Worm (Caenorhabditis elegans) whole organism, L3 larva: Measurements from ENCODE around the gene K04A8.1.

Experiments
- R02D3.7 ChIP-seq: fragments of 150-350 bp; optimal IDR thresholded peaks from 2 replicates; lab custom pipeline; 2014; ENCODE audit warnings: missing biosample characterization, missing genetic modification characterization
- aly-2 ChIP-seq: fragments of 150-350 bp; optimal IDR thresholded peaks from 2 replicates; lab custom pipeline; 2014; ENCODE audit warnings: missing biosample characterization, missing genetic modification characterization
- ama-1 ChIP-seq: fragments of 150-350 bp; optimal IDR thresholded peaks from 2 replicates; lab custom pipeline; 2018
- ceh-16 ChIP-seq: sonication (generic microtip); optimal IDR thresholded peaks from 2 replicates; lab custom pipeline; 2017; ENCODE audit warnings: missing biosample characterization, missing genetic modification characterization
- ceh-28 ChIP-seq: fragments of 150-350 bp; optimal IDR thresholded peaks from 2 replicates; lab custom pipeline; 2014; ENCODE audit warnings: missing biosample characterization, missing genetic modification reagents, missing genetic modification characterization
- ceh-82 ChIP-seq: fragments of 150-350 bp; optimal IDR thresholded peaks from 2 replicates; lab custom pipeline; 2014; ENCODE audit warnings: missing biosample characterization, missing genetic modification characterization
- ceh-9 ChIP-seq: sonication (generic microtip); optimal IDR thresholded peaks from 2 replicates; lab custom pipeline; 2018; ENCODE audit warnings: missing biosample characterization, missing genetic modification characterization
- daf-12 ChIP-seq: fragments of 150-350 bp; optimal IDR thresholded peaks from 2 replicates; lab custom pipeline; 2014; ENCODE audit warnings: missing biosample characterization, missing genetic modification reagents, missing genetic modification characterization
- egl-27 ChIP-seq: sonication (generic microtip); optimal IDR thresholded peaks from 4 replicates; lab custom pipeline; 2017; ENCODE audit warnings: missing biosample characterization, missing genetic modification reagents, missing genetic modification characterization
- egl-5 ChIP-seq: fragments of 150-350 bp; optimal IDR thresholded peaks from 2 replicates; lab custom pipeline; 2017; ENCODE audit warnings: missing biosample characterization, missing genetic modification reagents, missing genetic modification characterization, inconsistent platforms
- elt-1 ChIP-seq: fragments of 150-350 bp; optimal IDR thresholded peaks from 2 replicates; lab custom pipeline; 2014; ENCODE audit warnings: missing biosample characterization, missing genetic modification characterization
- elt-2 ChIP-seq: sonication (generic microtip); optimal IDR thresholded peaks from 2 replicates; lab custom pipeline; 2016; ENCODE audit warnings: missing genetic modification reagents, mild to moderate bottlenecking, missing genetic modification characterization, missing compliant biosample characterization
- eor-1 ChIP-seq, 2 experiments: fragments of 150-350 bp; optimal IDR thresholded peaks; 2 replicates each; lab custom pipeline; 2014 to 2018; ENCODE audit warnings: missing biosample characterization in 2 of 2, missing genetic modification characterization in 2 of 2
- fkh-10 ChIP-seq: sonication (generic microtip); optimal IDR thresholded peaks from 2 replicates; lab custom pipeline; 2017; ENCODE audit warnings: missing biosample characterization, missing genetic modification reagents, missing genetic modification characterization
- fkh-2 ChIP-seq: fragments of 150-350 bp; optimal IDR thresholded peaks from 2 replicates; lab custom pipeline; 2014; ENCODE audit warnings: missing biosample characterization, missing genetic modification reagents, missing genetic modification characterization
- fos-1 ChIP-seq: fragments of 150-350 bp; optimal IDR thresholded peaks from 2 replicates; lab custom pipeline; 2014; ENCODE audit warnings: missing biosample characterization, missing genetic modification characterization
- hmg-11 ChIP-seq: sonication (generic microtip); optimal IDR thresholded peaks from 2 replicates; lab custom pipeline; 2016; ENCODE audit warnings: missing genetic modification characterization, missing compliant biosample characterization
- jun-1 ChIP-seq: fragments of 150-350 bp; optimal IDR thresholded peaks from 2 replicates; lab custom pipeline; 2014; ENCODE audit warnings: missing biosample characterization, missing genetic modification reagents, missing genetic modification characterization
- lin-15B ChIP-seq: fragments of 150-350 bp; optimal IDR thresholded peaks from 2 replicates; lab custom pipeline; 2014; ENCODE audit warnings: missing biosample characterization, missing genetic modification characterization
- lin-39 ChIP-seq: fragments of 150-350 bp; optimal IDR thresholded peaks from 2 replicates; lab custom pipeline; 2018; ENCODE audit warnings: missing biosample characterization, missing genetic modification reagents, missing genetic modification characterization
- lsy-12 ChIP-seq: sonication (generic microtip); optimal IDR thresholded peaks from 2 replicates; lab custom pipeline; 2016; ENCODE audit warnings: mild to moderate bottlenecking, missing genetic modification characterization, missing compliant biosample characterization
- mml-1 ChIP-seq: fragments of 150-350 bp; sonication (generic microtip); optimal IDR thresholded peaks from 3 replicates; lab custom pipeline; 2014; ENCODE audit warnings: missing biosample characterization, missing genetic modification characterization
- nfya-1 ChIP-seq: sonication (generic microtip); optimal IDR thresholded peaks from 2 replicates; lab custom pipeline; 2017; ENCODE audit warnings: missing genetic modification characterization, mild to moderate bottlenecking, missing compliant biosample characterization, antibody characterized with exemption, moderate library complexity; ENCODE audit not compliant: insufficient read depth
- nhr-11 ChIP-seq: fragments of 150-350 bp; optimal IDR thresholded peaks from 2 replicates; lab custom pipeline; 2014; ENCODE audit warnings: missing biosample characterization, missing genetic modification characterization
- nhr-12 ChIP-seq: fragments of 150-350 bp; optimal IDR thresholded peaks from 2 replicates; lab custom pipeline; 2014; ENCODE audit warnings: missing biosample characterization, missing genetic modification characterization
- nhr-23 ChIP-seq: fragments of 150-350 bp; optimal IDR thresholded peaks from 2 replicates; lab custom pipeline; 2014; ENCODE audit warnings: missing biosample characterization, missing genetic modification reagents, missing genetic modification characterization
- nhr-237 ChIP-seq: fragments of 150-350 bp; optimal IDR thresholded peaks from 2 replicates; lab custom pipeline; 2014; ENCODE audit warnings: missing biosample characterization, missing genetic modification characterization
- nhr-25 ChIP-seq: sonication (generic microtip); optimal IDR thresholded peaks from 2 replicates; lab custom pipeline; 2017; ENCODE audit warnings: missing biosample characterization, missing genetic modification characterization
- nhr-28 ChIP-seq: fragments of 150-350 bp; optimal IDR thresholded peaks from 2 replicates; lab custom pipeline; 2014; ENCODE audit warnings: missing biosample characterization, missing genetic modification characterization
- nhr-43 ChIP-seq: sonication (generic microtip); optimal IDR thresholded peaks from 2 replicates; lab custom pipeline; 2016; ENCODE audit warnings: mild to moderate bottlenecking, missing genetic modification characterization, missing compliant biosample characterization; ENCODE audit not compliant: poor library complexity, severe bottlenecking
- nhr-76 ChIP-seq: fragments of 150-350 bp; sonication (generic microtip); optimal IDR thresholded peaks from 5 replicates; lab custom pipeline; 2014; ENCODE audit warnings: missing biosample characterization, missing genetic modification characterization
- nhr-77 ChIP-seq: fragments of 150-350 bp; optimal IDR thresholded peaks from 2 replicates; lab custom pipeline; 2014; ENCODE audit warnings: missing biosample characterization, missing genetic modification characterization
- pha-4 ChIP-seq: fragments of 150-350 bp; optimal IDR thresholded peaks from 2 replicates; lab custom pipeline; 2014; ENCODE audit warnings: missing biosample characterization, missing genetic modification reagents, missing genetic modification characterization
- pqm-1 ChIP-seq: fragments of 150-350 bp; optimal IDR thresholded peaks from 2 replicates; lab custom pipeline; 2017; ENCODE audit warnings: missing biosample characterization, missing genetic modification characterization, inconsistent platforms
- skn-1 ChIP-seq: fragments of 150-350 bp; optimal IDR thresholded peaks from 2 replicates; lab custom pipeline; 2014; ENCODE audit warnings: missing biosample characterization, missing genetic modification characterization
- snpc-4 ChIP-seq: fragments of 150-350 bp; optimal IDR thresholded peaks from 2 replicates; lab custom pipeline; 2014; ENCODE audit warnings: missing biosample characterization, missing genetic modification characterization
- tbx-2 ChIP-seq: sonication (generic microtip); optimal IDR thresholded peaks from 2 replicates; lab custom pipeline; 2016; ENCODE audit warnings: mild to moderate bottlenecking, missing genetic modification characterization, missing compliant biosample characterization
- unc-39 ChIP-seq: sonication (generic microtip); optimal IDR thresholded peaks from 4 replicates; lab custom pipeline; 2017; ENCODE audit warnings: missing biosample characterization, missing genetic modification characterization
- unc-62 ChIP-seq: fragments of 150-350 bp; sonication (generic microtip); optimal IDR thresholded peaks from 4 replicates; lab custom pipeline; 2014; ENCODE audit warnings: missing biosample characterization, missing genetic modification reagents, missing genetic modification characterization
- zag-1 ChIP-seq: fragments of 150-350 bp; optimal IDR thresholded peaks from 2 replicates; lab custom pipeline; 2014; ENCODE audit warnings: missing biosample characterization, missing genetic modification characterization
- ztf-11 ChIP-seq: fragments of 150-350 bp; optimal IDR thresholded peaks from 2 replicates; lab custom pipeline; 2014; ENCODE audit warnings: missing biosample characterization, missing genetic modification characterization
- ztf-4 ChIP-seq: fragments of 150-350 bp; optimal IDR thresholded peaks from 2 replicates; lab custom pipeline; 2014; ENCODE audit warnings: missing biosample characterization, missing genetic modification characterization

The K04A8.1 gene

DNA sequence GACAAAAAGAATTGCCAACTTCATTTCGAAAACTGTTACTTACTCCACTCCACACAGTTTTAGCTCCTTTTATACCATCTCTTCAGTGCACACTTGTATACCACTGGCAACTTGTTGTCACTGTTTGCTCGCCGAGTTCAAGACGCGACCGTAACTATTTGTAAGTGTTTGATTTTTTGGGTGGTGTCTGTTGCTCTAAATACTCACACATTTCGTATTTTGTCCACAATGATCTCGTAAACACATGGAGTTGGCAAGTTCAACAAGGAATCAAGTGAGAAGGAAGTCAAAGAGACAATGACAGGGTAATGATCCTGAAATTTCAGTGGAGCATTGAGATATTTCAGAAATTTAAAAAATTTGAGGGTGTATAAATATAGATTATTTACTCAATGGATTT lies 33.1 kb upstream of the K04A8.1 start, which contains the start of gene hpo-26:
Gene hpo-26, minus strand, starts transcription at position 31 of the 400 bp plus-strand sequence.
- TF ChIP-seq zag-1 (tag; lab: Kevin White, UChicago) (no peak), lin-15B (no peak), nhr-76 (no peak), ceh-28 (tag; lab: Kevin White, UChicago) (peak; percentile 3), pha-4 (tag; lab: Kevin White, UChicago) (peak; percentile 90)

DNA sequence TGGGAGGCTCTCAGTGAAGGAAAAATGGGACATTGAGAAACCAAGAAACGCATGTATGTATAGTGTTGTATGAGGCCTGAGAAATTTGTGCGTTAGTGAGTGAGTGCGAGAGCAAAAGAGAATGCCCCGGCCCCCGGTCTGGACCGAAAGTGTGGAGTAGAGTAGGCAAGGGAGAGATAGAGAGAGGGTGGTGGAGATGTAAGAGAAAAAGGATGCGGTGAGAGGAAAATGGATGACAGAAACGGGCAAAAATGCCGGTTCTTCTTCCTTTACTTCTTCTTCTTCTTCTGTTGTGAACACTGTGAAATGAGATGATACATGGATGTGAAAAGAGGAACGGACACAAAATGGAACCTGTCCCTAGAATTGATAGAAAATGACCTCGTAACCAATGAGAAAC lies 27.8 kb upstream of the K04A8.1 start:
- TF ChIP-seq daf-12 (tag; lab: Kevin White, UChicago) (no peak), nhr-12 (no peak), snpc-4 (tag; lab: Kevin White, UChicago) (no peak), egl-27 (tag; lab: Kevin White, UChicago) (no peak), fkh-2 (tag; lab: Kevin White, UChicago) (no peak), nhr-43 (no peak), ceh-28 (tag; lab: Kevin White, UChicago) (no peak), nhr-25 (tag; lab: Kevin White, UChicago) (no peak), aly-2 (tag; lab: Kevin White, UChicago) (no peak), ama-1 (lab: Kevin White, UChicago) (peak; percentile 38), elt-2 (no peak), nfya-1 (tag; lab: Kevin White, UChicago) (peak; percentile 40), zag-1 (tag; lab: Kevin White, UChicago) (no peak), pha-4 (tag; lab: Kevin White, UChicago) (peak; percentile 42), elt-1 (tag; lab: Kevin White, UChicago) (no peak), fos-1 (tag; lab: Kevin White, UChicago) (no peak), unc-62 (no peak), nhr-237 (tag; lab: Kevin White, UChicago) (no peak), skn-1 (no peak), nhr-23 (tag; lab: Kevin White, UChicago) (peak; percentile 3), lin-39 (tag; lab: Kevin White, UChicago) (peak; percentile 53), jun-1 (tag; lab: Kevin White, UChicago) (no peak), hmg-11 (tag; lab: Kevin White, UChicago) (peak; percentile 68), egl-5 (tag; lab: Kevin White, UChicago) (no peak), pqm-1 (tag; lab: Kevin White, UChicago) (no peak), fkh-10 (GFP tag; lab: Kevin White, UChicago) (no peak), lsy-12 (tag; lab: Kevin White, UChicago) (no peak)

- TF ChIP-seq jun-1 (tag; lab: Kevin White, UChicago), result no peak
- TF ChIP-seq egl-5 (tag; lab: Kevin White, UChicago), result no peak
- TF ChIP-seq fos-1 (tag; lab: Kevin White, UChicago), result no peak
- TF ChIP-seq nhr-43, result peak; percentile 51
- no peak for TF ChIP-seq ceh-9
- peak; percentile 84 for TF ChIP-seq nhr-23 (tag; lab: Kevin White, UChicago)
- no peak for TF ChIP-seq nhr-11 (tag; lab: Kevin White, UChicago)
- no peak for TF ChIP-seq elt-1 (tag; lab: Kevin White, UChicago)
- TF ChIP-seq nhr-25 (tag; lab: Kevin White, UChicago), result peak; percentile 65
- TF ChIP-seq nhr-77 (tag; lab: Kevin White, UChicago), result no peak
- TF ChIP-seq ceh-16, result no peak
- no peak for TF ChIP-seq skn-1
- TF ChIP-seq ztf-4, result no peak
- peak; percentile 14 for TF ChIP-seq ama-1 (lab: Kevin White, UChicago)
These were observed 24.3 kb upstream of the K04A8.1 start for ce11 chrV:6541875-6542274.

DNA sequence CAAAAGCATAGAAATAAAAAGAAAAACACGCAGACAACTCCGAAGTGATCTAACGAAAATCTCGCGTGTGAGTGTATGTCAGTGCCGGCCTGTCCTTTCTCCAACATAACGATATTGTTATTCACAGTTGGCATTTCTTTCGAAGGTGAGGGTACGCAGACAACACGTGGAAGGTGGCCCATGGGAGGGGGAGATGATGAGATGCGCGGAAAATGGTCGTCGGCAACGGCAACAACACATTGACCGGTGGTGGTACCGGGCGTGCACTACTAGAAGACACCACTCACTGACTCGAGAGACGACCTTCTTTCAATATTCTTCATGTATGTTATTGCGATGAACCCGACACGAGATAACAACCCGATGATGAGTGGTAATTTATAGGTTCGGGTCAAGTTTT lies 21.1 kb upstream of the K04A8.1 start:
- TF ChIP-seq nhr-43, result no peak
- no peak for TF ChIP-seq nfya-1 (tag; lab: Kevin White, UChicago)
- no peak for TF ChIP-seq R02D3.7
- TF ChIP-seq nhr-76, result no peak
- no peak for TF ChIP-seq mml-1 (tag; lab: Kevin White, UChicago)
- TF ChIP-seq ceh-28 (tag; lab: Kevin White, UChicago), result no peak
- TF ChIP-seq nhr-28 (tag; lab: Kevin White, UChicago), result no peak
- TF ChIP-seq egl-27 (tag; lab: Kevin White, UChicago), result no peak
- no peak for TF ChIP-seq nhr-77 (tag; lab: Kevin White, UChicago)
- TF ChIP-seq lin-15B, result no peak
- no peak for TF ChIP-seq ceh-82
- no peak for TF ChIP-seq nhr-12
- peak; percentile 6 for TF ChIP-seq nhr-23 (tag; lab: Kevin White, UChicago)
- TF ChIP-seq ztf-4, result no peak
- no peak for TF ChIP-seq pqm-1 (tag; lab: Kevin White, UChicago)
- no peak for TF ChIP-seq ztf-11 (tag; lab: Kevin White, UChicago)
- TF ChIP-seq nhr-237 (tag; lab: Kevin White, UChicago), result no peak
- TF ChIP-seq unc-62, result no peak
- TF ChIP-seq lsy-12 (tag; lab: Kevin White, UChicago), result peak; percentile 9
- TF ChIP-seq unc-39 (tag; lab: Kevin White, UChicago), result no peak
- peak; percentile 41 for TF ChIP-seq nhr-25 (tag; lab: Kevin White, UChicago)
- TF ChIP-seq aly-2 (tag; lab: Kevin White, UChicago), result no peak
- TF ChIP-seq eor-1 (tag; optimal IDR thresholded peaks at IDR 0.05; lab: Kevin White, UChicago), result no peak
- TF ChIP-seq fkh-2 (tag; lab: Kevin White, UChicago), result no peak
- TF ChIP-seq tbx-2, result no peak
- TF ChIP-seq, all 47 proteins: peak for 3
